Worm (Caenorhabditis elegans): ENCODE measurements around the gene T23B7.2.
A peak's percentile ranks its signal among the peaks of the same experiment; 100 is the strongest.
"Not testable (repeated sequence)": the region's sequence is repeated elsewhere in the genome, so short reads cannot be mapped to it uniquely, and the experiment has no call there.

The T23B7.2 gene

ce11 chrII:4842143-4842658 is at the start of gene T23B7.2, which contains the start of gene nspd-4:
T23B7.2 (minus strand) TSS chrII:4842243.
nspd-4 (plus strand) TSS chrII:4842608.
- not testable (repeated sequence) for TF ChIP-seq fos-1, zag-1, egl-27 (tag; optimal IDR thresholded peaks at IDR 0.05)

ce11 chrII:4891012-4891775 is 49.2 kb upstream of the T23B7.2 start, which contains the start of gene gst-9:
gst-9 (plus strand) TSS chrII:4891585.
- TF ChIP-seq nfya-1 (tag; optimal IDR thresholded peaks at IDR 0.05; ENCODE audit: insufficient read depth) = peak; percentile 34
- no peak for TF ChIP-seq nhr-23 (tag; optimal IDR thresholded peaks at IDR 0.05)
- TF ChIP-seq ceh-9 (tag; optimal IDR thresholded peaks at IDR 0.05) = no peak
- no peak for TF ChIP-seq sea-2 (GFP tag; optimal IDR thresholded peaks at IDR 0.05)
- peak; percentile 25 for TF ChIP-seq tbx-2 (tag; optimal IDR thresholded peaks at IDR 0.05)
- peak; percentile 89 for TF ChIP-seq ama-1 (optimal IDR thresholded peaks at IDR 0.05)
- no peak for TF ChIP-seq ZK546.5 (tag; optimal IDR thresholded peaks at IDR 0.05)
- no peak for TF ChIP-seq egl-5 (tag; optimal IDR thresholded peaks at IDR 0.05)
- TF ChIP-seq fkh-2 (tag; optimal IDR thresholded peaks at IDR 0.05) = no peak
- peak; percentile 67 for TF ChIP-seq elt-2 (tag; optimal IDR thresholded peaks at IDR 0.05)
- TF ChIP-seq lsy-12 (tag; optimal IDR thresholded peaks at IDR 0.05) = no peak
- TF ChIP-seq pha-4 (tag; optimal IDR thresholded peaks at IDR 0.05) = peak; percentile 39
- TF ChIP-seq nhr-43 (tag; optimal IDR thresholded peaks at IDR 0.05; ENCODE audit: poor library complexity, severe bottlenecking) = peak; percentile 79
- TF ChIP-seq nhr-76 (tag; optimal IDR thresholded peaks at IDR 0.05) = no peak
- no peak for TF ChIP-seq zag-1 (tag; optimal IDR thresholded peaks at IDR 0.05)
- TF ChIP-seq nhr-25 (tag; optimal IDR thresholded peaks at IDR 0.05) = peak; percentile 50
- no peak for TF ChIP-seq lin-39 (tag; optimal IDR thresholded peaks at IDR 0.05)

- TF ChIP-seq nfya-1 (tag; optimal IDR thresholded peaks at IDR 0.05; ENCODE audit: insufficient read depth) = peak; percentile 36
- TF ChIP-seq jun-1 (tag; optimal IDR thresholded peaks at IDR 0.05) = no peak
- TF ChIP-seq eor-1 (tag; optimal IDR thresholded peaks at IDR 0.05) = no peak
- TF ChIP-seq tbx-2 (tag; optimal IDR thresholded peaks at IDR 0.05) = no peak
- TF ChIP-seq ama-1 (optimal IDR thresholded peaks at IDR 0.05) = peak; percentile 16
- TF ChIP-seq pha-4 (tag; optimal IDR thresholded peaks at IDR 0.05) = peak; percentile 80
- TF ChIP-seq nhr-25 (tag; optimal IDR thresholded peaks at IDR 0.05) = no peak
- peak; percentile 84 for TF ChIP-seq elt-2 (tag; optimal IDR thresholded peaks at IDR 0.05)
- TF ChIP-seq lsy-12 (tag; optimal IDR thresholded peaks at IDR 0.05) = no peak
- TF ChIP-seq sea-2 (GFP tag; optimal IDR thresholded peaks at IDR 0.05) = no peak
- TF ChIP-seq nhr-23 (tag; optimal IDR thresholded peaks at IDR 0.05) = no peak
- TF ChIP-seq ZK546.5 (tag; optimal IDR thresholded peaks at IDR 0.05) = no peak
- peak; percentile 36 for TF ChIP-seq ceh-28 (tag; optimal IDR thresholded peaks at IDR 0.05)
- TF ChIP-seq ceh-9 (tag; optimal IDR thresholded peaks at IDR 0.05) = no peak
- no peak for TF ChIP-seq aly-2 (tag; optimal IDR thresholded peaks at IDR 0.05)
- peak; percentile 2 for TF ChIP-seq lin-39 (tag; optimal IDR thresholded peaks at IDR 0.05)
These were observed 46.8 kb upstream of the T23B7.2 start, which contains the start of gene pgm-1 for ce11 chrII:4888527-4889487. pgm-1 (plus strand) TSS chrII:4889437.

ce11 chrII:4885976-4886375 is 43.9 kb upstream of the T23B7.2 start, which contains the start of gene R05F9.7:
R05F9.7 (plus strand) TSS chrII:4886276.
- TF ChIP-seq elt-3 (tag; optimal IDR thresholded peaks at IDR 0.05) = no peak
- no peak for TF ChIP-seq ama-1 (optimal IDR thresholded peaks at IDR 0.05)
- TF ChIP-seq mdl-1 (tag; optimal IDR thresholded peaks at IDR 0.05) = no peak
- TF ChIP-seq elt-1 (tag; optimal IDR thresholded peaks at IDR 0.05) = no peak
- TF ChIP-seq pha-4 (tag; optimal IDR thresholded peaks at IDR 0.05) = no peak
- no peak for TF ChIP-seq nhr-23 (tag; optimal IDR thresholded peaks at IDR 0.05)
- TF ChIP-seq nhr-76 (tag; optimal IDR thresholded peaks at IDR 0.05) = no peak
- no peak for TF ChIP-seq tbx-2 (tag; optimal IDR thresholded peaks at IDR 0.05)
- no peak for TF ChIP-seq zag-1 (tag; optimal IDR thresholded peaks at IDR 0.05)
- TF ChIP-seq R02D3.7 (tag; optimal IDR thresholded peaks at IDR 0.05) = no peak
- TF ChIP-seq ceh-28 (tag; optimal IDR thresholded peaks at IDR 0.05) = no peak
- TF ChIP-seq nhr-67 (tag; optimal IDR thresholded peaks at IDR 0.05) = no peak
- TF ChIP-seq unc-39 (tag; optimal IDR thresholded peaks at IDR 0.05) = no peak
